Worm (Caenorhabditis elegans): ENCODE data around the gene T26H8.4.

DNA sequence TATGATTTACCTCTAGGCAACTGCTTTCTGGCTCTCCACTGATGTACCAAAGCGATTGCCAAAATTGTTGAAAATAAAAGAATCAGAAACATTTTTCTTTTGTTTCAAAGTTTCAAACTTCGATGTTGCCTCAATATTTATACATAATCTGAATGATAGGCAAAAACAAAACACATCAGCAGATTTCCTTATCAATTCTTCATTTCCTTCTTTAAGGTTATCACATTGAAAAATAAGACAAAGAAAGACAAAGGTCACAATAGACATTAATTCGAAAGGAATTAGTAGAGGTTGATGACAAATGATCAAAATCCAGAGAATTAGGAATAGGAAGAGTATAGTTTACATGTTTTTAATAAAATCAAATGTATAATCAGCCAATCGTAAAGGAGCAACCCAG, 15.7 kb downstream of the T26H8.4 start, which contains the start of gene cyp-34A2:
- TF ChIP-seq dao-5 (tag; optimal IDR thresholded peaks at IDR 0.05), result no peak
- TF ChIP-seq him-1 (tag; optimal IDR thresholded peaks at IDR 0.05), result no peak
- TF ChIP-seq W03F9.2 (tag; optimal IDR thresholded peaks at IDR 0.05), result no peak
